Worm (Caenorhabditis elegans) whole organism, young adult: ENCODE measurements around the gene dhps-1.

ENCODE experiments used
- nfyb-1 ChIP-seq: fragments of 200-800 bp; sonication (Bioruptor generic); IDR thresholded peaks from 2 replicates; pipeline ENCODE4 v1.3.6; 2022; ENCODE audit warnings: missing genetic modification reagents, missing genetic modification characterization, missing compliant biosample characterization
- snpc-4 ChIP-seq, 5 experiments: fragments of 150-350 bp in 1 of 5; sonication (generic microtip) in 4 of 5; optimal IDR thresholded peaks; 2 replicates each; lab custom pipeline; 2014 to 2018; ENCODE audit warnings: missing genetic modification characterization in 5 of 5, missing biosample characterization in 3 of 5, antibody characterized with exemption in 2 of 5, mild to moderate bottlenecking in 2 of 5, missing compliant biosample characterization in 2 of 5, missing genotype in 2 of 5, moderate library complexity in 2 of 5, missing genetic modification reagents in 1 of 5
- ztf-26 ChIP-seq: sonication (generic microtip); optimal IDR thresholded peaks from 2 replicates; lab custom pipeline; 2017; ENCODE audit warnings: missing genetic modification characterization, missing compliant biosample characterization

DNA sequence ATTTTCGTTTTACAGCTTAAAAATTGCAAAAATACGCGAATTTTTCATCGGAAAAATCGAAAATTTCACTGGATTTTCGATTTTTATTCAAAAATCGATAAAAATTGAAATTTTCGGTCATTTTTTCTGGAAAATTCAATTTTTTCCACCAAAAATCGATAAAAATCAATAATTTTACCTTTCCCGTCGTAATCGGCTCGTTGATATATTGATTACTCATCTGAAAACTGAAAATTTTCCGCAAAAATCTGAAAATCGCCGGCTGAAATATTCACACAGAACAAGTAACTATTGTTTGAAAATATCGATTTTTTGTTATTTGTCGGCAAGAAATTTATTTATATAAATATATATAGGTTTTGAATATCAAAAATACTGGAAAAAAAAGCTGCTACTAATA, 43.7 kb downstream of the dhps-1 start, which contains the start of gene cyn-16:
- TF ChIP-seq snpc-4 (GFP tag; optimal IDR thresholded peaks at IDR 0.05; lab: Kevin White, UChicago) (no peak), snpc-4 (tag; optimal IDR thresholded peaks at IDR 0.05; lab: Kevin White, UChicago) (no peak), ztf-26 (no peak), nfyb-1 (GFP tag; lab: Robert Waterston, UW) (no peak)
